Worm (Caenorhabditis elegans) whole organism, L2 larva: ENCODE data around the gene srh-38.

Experiments used
- aly-2 ChIP-seq: fragments of 150-350 bp; optimal IDR thresholded peaks from 2 replicates; lab custom pipeline; 2014; ENCODE audit warnings: missing biosample characterization, missing genetic modification characterization
- lin-39 ChIP-seq: fragments of 150-350 bp; optimal IDR thresholded peaks from 2 replicates; lab custom pipeline; 2014; ENCODE audit warnings: missing biosample characterization, missing genetic modification reagents, missing genetic modification characterization
- mab-5 ChIP-seq: fragments of 150-350 bp; optimal IDR thresholded peaks from 2 replicates; lab custom pipeline; 2014; ENCODE audit warnings: missing biosample characterization, missing genetic modification characterization
- nhr-11 ChIP-seq: fragments of 150-350 bp; optimal IDR thresholded peaks from 2 replicates; lab custom pipeline; 2014; ENCODE audit warnings: missing biosample characterization, missing genetic modification characterization
- sem-4 ChIP-seq: fragments of 150-350 bp; optimal IDR thresholded peaks from 2 replicates; lab custom pipeline; 2014; ENCODE audit warnings: missing biosample characterization, missing genetic modification reagents, missing genetic modification characterization
- snpc-4 ChIP-seq: fragments of 150-350 bp; optimal IDR thresholded peaks from 2 replicates; lab custom pipeline; 2014; ENCODE audit warnings: missing biosample characterization, missing genetic modification characterization
- ztf-11 ChIP-seq: sonication (generic microtip); optimal IDR thresholded peaks from 2 replicates; lab custom pipeline; 2017; ENCODE audit warnings: missing biosample characterization, missing genetic modification characterization

ce11 chrV:2971307-2971999, 49.0 kb upstream of the srh-38 start, which contains the start of gene srw-129:
- TF ChIP-seq aly-2 (tag; lab: Kevin White, UChicago), result no peak
- TF ChIP-seq snpc-4, result no peak
- TF ChIP-seq sem-4 (tag; lab: Kevin White, UChicago), result no peak
- TF ChIP-seq lin-39 (tag; lab: Kevin White, UChicago), result no peak
- no peak for TF ChIP-seq ztf-11 (tag; lab: Kevin White, UChicago)
- no peak for TF ChIP-seq nhr-11
- TF ChIP-seq mab-5, result no peak
